Worm (Caenorhabditis elegans) whole organism, L4/young adult: ENCODE data around the gene Y48A6B.9.

ENCODE experiments used
- dao-5 ChIP-seq: sonication (generic microtip); optimal IDR thresholded peaks from 2 replicates; lab custom pipeline; 2016; ENCODE audit warnings: missing genotype, missing genetic modification characterization, moderate library complexity, missing compliant biosample characterization
- him-1 ChIP-seq: sonication (generic microtip); optimal IDR thresholded peaks from 2 replicates; lab custom pipeline; 2016; ENCODE audit warnings: missing genotype, missing genetic modification reagents, missing genetic modification characterization, missing compliant biosample characterization

- TF ChIP-seq him-1 (tag; lab: Kevin White, UChicago) (no peak), dao-5 (no peak)
Measured at ce11 chrIII:10994085-10994484, 38.9 kb upstream of the Y48A6B.9 start.
